Fruit fly (Drosophila melanogaster) whole organism, adult: ENCODE measurements around the gene CG4751.

Source experiments
- CG11617 ChIP-seq: fragments of 200-800 bp; sonication (Bioruptor generic); optimal IDR thresholded peaks from 2 replicates; lab custom pipeline; 2017; ENCODE audit warnings: mild to moderate bottlenecking, missing biosample characterization, missing genetic modification reagents, missing genetic modification characterization
- CG12768 ChIP-seq: fragments of 200-800 bp; sonication (Bioruptor generic); optimal IDR thresholded peaks from 2 replicates; lab custom pipeline; 2017; ENCODE audit warnings: missing biosample characterization, missing genetic modification characterization, mild to moderate bottlenecking, moderate library complexity, missing genetic modification reagents
- CG14711 ChIP-seq: fragments of 200-800 bp; sonication (Bioruptor generic); optimal IDR thresholded peaks from 2 replicates; lab custom pipeline; 2018; ENCODE audit warnings: missing biosample characterization, mild to moderate bottlenecking, missing genetic modification characterization, moderate library complexity
- CG1620 ChIP-seq: fragments of 200-800 bp; sonication (Bioruptor generic); optimal IDR thresholded peaks from 2 replicates; lab custom pipeline; 2016; ENCODE audit warnings: missing biosample characterization, missing genetic modification characterization
- CG33017 ChIP-seq: fragments of 200-800 bp; sonication (Bioruptor generic); optimal IDR thresholded peaks from 2 replicates; lab custom pipeline; 2018; ENCODE audit warnings: missing biosample characterization, mild to moderate bottlenecking, missing genetic modification characterization, moderate library complexity
- CG5204 ChIP-seq: fragments of 200-800 bp; sonication (Bioruptor generic); optimal IDR thresholded peaks from 2 replicates; lab custom pipeline; 2016; ENCODE audit warnings: missing biosample characterization, missing genetic modification characterization
- CG7045 ChIP-seq: fragments of 200-800 bp; sonication (Bioruptor generic); optimal IDR thresholded peaks from 2 replicates; lab custom pipeline; 2017; ENCODE audit warnings: missing biosample characterization, mild to moderate bottlenecking, missing genetic modification characterization
- CG7101 ChIP-seq: fragments of 200-800 bp; sonication (Bioruptor generic); optimal IDR thresholded peaks from 2 replicates; lab custom pipeline; 2018; ENCODE audit warnings: missing biosample characterization, mild to moderate bottlenecking, missing genetic modification characterization, moderate library complexity
- Crg-1 ChIP-seq: fragments of 200-800 bp; sonication (Bioruptor generic); optimal IDR thresholded peaks from 2 replicates; lab custom pipeline; 2016; ENCODE audit warnings: missing biosample characterization, missing genetic modification characterization
- Hr96 ChIP-seq: fragments of 200-800 bp; sonication (Bioruptor generic); optimal IDR thresholded peaks from 2 replicates; lab custom pipeline; 2016; ENCODE audit warnings: missing biosample characterization, missing genetic modification characterization
- Mnt ChIP-seq: fragments of 200-800 bp; sonication (Bioruptor generic); optimal IDR thresholded peaks from 2 replicates; lab custom pipeline; 2016; ENCODE audit warnings: missing biosample characterization, mild to moderate bottlenecking, missing genetic modification characterization
- cic ChIP-seq: fragments of 200-800 bp; sonication (Bioruptor generic); optimal IDR thresholded peaks from 2 replicates; lab custom pipeline; 2017; ENCODE audit warnings: missing biosample characterization, mild to moderate bottlenecking, missing genetic modification characterization, moderate library complexity
- cnc ChIP-seq, 2 experiments: fragments of >200 bp; optimal IDR thresholded peaks; 2 replicates each; lab custom pipeline; 2017
- kay ChIP-seq: fragments of 200-800 bp; sonication (Bioruptor generic); peaks from one replicate; lab custom pipeline; 2016; ENCODE audit warnings: missing biosample characterization, missing genetic modification characterization, borderline replicate concordance
- ovo ChIP-seq: fragments of 200-800 bp; sonication (Bioruptor generic); optimal IDR thresholded peaks from 2 replicates; lab custom pipeline; 2016; ENCODE audit warnings: missing biosample characterization, missing genetic modification characterization
- pad ChIP-seq: fragments of 200-800 bp; sonication (Bioruptor generic); optimal IDR thresholded peaks from 3 replicates; lab custom pipeline; 2017; ENCODE audit warnings: missing biosample characterization, missing genetic modification characterization, mild to moderate bottlenecking, moderate library complexity, missing genetic modification reagents
- tj ChIP-seq: fragments of 200-800 bp; sonication (Bioruptor generic); optimal IDR thresholded peaks from 3 replicates; lab custom pipeline; 2017; ENCODE audit warnings: missing biosample characterization, mild to moderate bottlenecking, missing genetic modification characterization, moderate library complexity
- toe ChIP-seq: fragments of 200-800 bp; sonication (Bioruptor generic); optimal IDR thresholded peaks from 2 replicates; lab custom pipeline; 2016; ENCODE audit warnings: missing biosample characterization, missing genetic modification characterization

Gene CG4751

dm6 chr2L:11175393-11176258 lies 45.1 kb downstream of the CG4751 start:
- no peak for TF ChIP-seq ovo
- TF ChIP-seq CG7101 (tag; lab: Kevin White, UChicago) = no peak
- no peak for TF ChIP-seq CG7045 (GFP tag; lab: Kevin White, UChicago)
- TF ChIP-seq Mnt (GFP tag; lab: Kevin White, UChicago) = no peak
- TF ChIP-seq CG1620 (GFP tag; lab: Kevin White, UChicago) = no peak
- no peak for TF ChIP-seq CG12768 (GFP tag; lab: Kevin White, UChicago)

DNA sequence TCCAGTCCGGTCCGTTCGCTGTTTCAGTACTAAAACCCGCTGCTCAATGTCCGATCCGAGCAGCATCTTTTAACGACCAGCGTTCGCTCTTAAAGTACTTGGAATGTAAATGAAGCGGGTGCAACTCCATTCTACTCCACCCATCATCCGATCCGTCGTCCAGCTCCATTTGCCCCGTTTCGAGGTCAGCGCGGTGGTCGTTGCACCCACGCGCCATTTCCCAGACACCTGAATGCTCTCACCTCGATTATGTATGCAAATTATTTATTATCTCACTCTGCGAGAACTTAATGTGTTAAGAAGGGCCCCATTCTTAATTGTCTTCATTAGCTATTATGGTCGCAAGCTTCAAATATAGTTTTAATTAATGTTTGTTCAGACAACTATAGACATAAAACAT lies 47.8 kb downstream of the CG4751 start:
- TF ChIP-seq Mnt (GFP tag; lab: Kevin White, UChicago) (no peak), CG7045 (GFP tag; lab: Kevin White, UChicago) (no peak), CG11617 (GFP tag; lab: Kevin White, UChicago) (no peak), Hr96 (no peak), CG5204 (GFP tag; lab: Kevin White, UChicago) (no peak), CG33017 (tag; lab: Kevin White, UChicago) (no peak), pad (GFP tag; lab: Kevin White, UChicago) (no peak), CG12768 (GFP tag; lab: Kevin White, UChicago) (no peak), cic (GFP tag; lab: Kevin White, UChicago) (no peak)

DNA sequence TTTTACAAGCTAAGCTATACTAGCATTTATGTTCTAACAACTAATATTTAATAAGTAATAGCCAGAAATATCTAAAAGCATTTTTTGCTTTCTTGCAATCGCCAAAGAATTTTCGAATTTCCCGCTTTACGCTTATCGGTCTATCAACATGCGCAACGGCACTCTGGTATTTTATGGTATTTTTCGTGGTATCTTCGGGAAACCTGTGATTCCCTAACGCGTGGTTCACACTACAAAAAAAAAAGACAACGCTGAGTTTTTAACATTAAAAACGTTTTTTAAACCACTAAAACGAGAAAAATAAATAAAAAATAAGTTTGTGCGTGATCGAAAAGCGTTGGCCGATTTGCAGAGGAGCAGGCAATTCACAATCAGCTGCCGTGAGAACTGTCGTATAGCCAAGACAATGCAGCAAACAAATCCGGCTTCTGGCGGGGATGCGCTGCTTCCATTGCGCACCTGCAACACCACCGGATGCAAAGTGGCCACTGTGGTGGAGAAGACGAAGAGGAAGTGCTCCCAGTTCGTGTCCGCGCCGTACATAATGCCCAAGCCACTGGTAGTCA lies 48.4 kb downstream of the CG4751 start, which contains the start of gene Boh2:
TSS of gene Boh2 (plus strand) at position 207 of the 566 bp plus-strand sequence.
- no peak for TF ChIP-seq ovo
- TF ChIP-seq cnc (optimal IDR thresholded peaks at IDR 0.05; lab: Kevin White, UChicago) = no peak
- TF ChIP-seq toe = no peak
- TF ChIP-seq pad (GFP tag; lab: Kevin White, UChicago) = no peak
- no peak for TF ChIP-seq cic (GFP tag; lab: Kevin White, UChicago)
- TF ChIP-seq CG5204 (GFP tag; lab: Kevin White, UChicago) = no peak
- no peak for TF ChIP-seq CG11617 (GFP tag; lab: Kevin White, UChicago)
- TF ChIP-seq Crg-1 (GFP tag; lab: Kevin White, UChicago) = no peak
- TF ChIP-seq kay (GFP tag; lab: Kevin White, UChicago) = no peak
- no peak for TF ChIP-seq Hr96
- TF ChIP-seq tj (GFP tag; lab: Kevin White, UChicago) = no peak
- no peak for TF ChIP-seq Mnt (GFP tag; lab: Kevin White, UChicago)

DNA sequence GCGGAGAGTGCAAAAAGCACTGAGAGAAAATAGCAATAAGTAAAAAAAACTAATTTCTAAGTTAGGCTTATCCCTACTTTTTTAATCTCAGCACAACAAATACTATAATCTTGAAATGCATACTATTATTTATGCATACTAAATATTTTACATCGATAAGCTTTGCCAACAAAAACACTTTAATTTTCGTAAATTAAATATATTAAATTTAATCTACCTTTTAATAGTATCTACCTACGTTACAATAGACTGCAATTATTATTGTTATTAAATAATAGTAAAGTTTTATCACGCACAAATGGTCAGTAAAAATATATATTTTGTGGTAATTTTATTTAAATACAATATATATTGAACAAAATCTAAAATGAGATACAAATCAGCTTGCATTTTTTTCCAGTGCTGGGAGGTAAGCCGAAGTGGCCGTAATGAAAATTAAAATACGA lies 51.6 kb downstream of the CG4751 start:
- TF ChIP-seq CG14711 (tag; lab: Kevin White, UChicago) (no peak), kay (GFP tag; lab: Kevin White, UChicago) (no peak), pad (GFP tag; lab: Kevin White, UChicago) (no peak), tj (GFP tag; lab: Kevin White, UChicago) (no peak), CG5204 (GFP tag; lab: Kevin White, UChicago) (no peak), CG7101 (tag; lab: Kevin White, UChicago) (no peak), CG1620 (GFP tag; lab: Kevin White, UChicago) (no peak), toe (no peak), CG11617 (GFP tag; lab: Kevin White, UChicago) (no peak), Hr96 (no peak), CG33017 (tag; lab: Kevin White, UChicago) (no peak), cic (GFP tag; lab: Kevin White, UChicago) (no peak)

- no peak for TF ChIP-seq Hr96
- TF ChIP-seq tj (GFP tag; lab: Kevin White, UChicago) = peak; percentile 86
- TF ChIP-seq kay (GFP tag; lab: Kevin White, UChicago) = peak; percentile 20
- no peak for TF ChIP-seq CG14711 (tag; lab: Kevin White, UChicago)
Measured at dm6 chr2L:11182610-11183243, 52.2 kb downstream of the CG4751 start.

dm6 chr2L:11184144-11184543 lies 53.6 kb downstream of the CG4751 start:
- TF ChIP-seq pad (GFP tag; lab: Kevin White, UChicago) (no peak), toe (no peak), Crg-1 (GFP tag; lab: Kevin White, UChicago) (no peak), cic (GFP tag; lab: Kevin White, UChicago) (no peak), tj (GFP tag; lab: Kevin White, UChicago) (no peak)
